Worm (Caenorhabditis elegans): ENCODE results near the gene col-139.

The col-139 gene

DNA sequence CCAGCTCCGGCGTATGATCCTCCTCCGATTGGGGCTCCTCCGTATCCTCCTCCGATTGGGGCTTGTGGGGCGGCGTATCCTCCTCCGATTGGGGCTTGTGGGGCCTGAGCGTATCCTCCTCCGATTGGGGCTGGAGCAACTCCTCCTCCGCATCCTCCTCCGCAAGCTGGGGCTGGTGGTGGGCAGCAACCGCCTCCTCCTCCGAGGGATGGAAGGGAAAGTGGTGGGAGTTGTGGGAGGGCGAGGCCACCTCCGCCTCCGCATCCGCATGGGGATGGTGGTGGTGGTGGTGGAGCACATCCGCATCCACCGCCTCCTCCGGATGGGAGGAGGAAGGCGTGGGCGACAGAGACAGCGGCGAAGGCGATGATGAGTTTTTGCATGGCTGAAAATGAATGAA, 5.9 kb downstream of the col-139 start, which contains the start of gene F41F3.3:
Gene F41F3.3, minus strand, starts transcription at position 383 of the 400 bp plus-strand sequence.
- TF ChIP-seq aly-2 (tag; optimal IDR thresholded peaks at IDR 0.05) (no peak), Y55F3AM.14 (GFP tag; optimal IDR thresholded peaks at IDR 0.05) (peak; percentile 80), nhr-10 (tag; optimal IDR thresholded peaks at IDR 0.05) (no peak), F13H6.1 (tag; optimal IDR thresholded peaks at IDR 0.05) (peak; percentile 29), ama-1 (optimal IDR thresholded peaks at IDR 0.05) (peak; percentile 74)

DNA sequence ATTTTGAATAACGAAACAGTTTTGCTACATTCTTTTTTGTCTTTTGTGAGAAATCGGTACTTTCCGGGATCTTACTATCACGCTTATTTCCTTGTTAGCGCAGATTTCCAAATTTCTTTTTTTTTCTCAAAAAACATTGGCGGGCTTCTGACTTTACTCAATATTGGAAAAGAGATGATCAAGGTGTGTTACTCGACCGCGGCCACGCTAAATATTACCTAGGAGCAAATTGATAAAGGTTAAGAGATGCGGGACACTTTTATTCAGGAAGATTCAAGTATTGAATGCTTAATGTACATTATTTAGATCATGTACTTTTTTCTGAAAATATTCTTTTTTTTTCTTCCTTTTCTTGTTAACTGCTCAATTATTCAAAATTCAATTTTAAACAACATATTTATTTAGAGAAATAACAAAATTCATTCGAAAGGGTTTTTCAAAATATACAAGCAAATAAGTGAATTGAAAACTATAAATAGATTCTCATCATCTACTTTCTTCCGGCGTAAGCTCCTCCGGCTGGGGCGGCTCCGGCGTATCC, 6.4 kb downstream of the col-139 start:
- TF ChIP-seq elt-3 (tag; optimal IDR thresholded peaks at IDR 0.05) (no peak), nhr-21 (tag; optimal IDR thresholded peaks at IDR 0.05) (peak; percentile 19), Y55F3AM.14 (GFP tag; optimal IDR thresholded peaks at IDR 0.05) (peak; percentile 47), crh-2 (tag; optimal IDR thresholded peaks at IDR 0.05) (no peak), nhr-77 (tag; optimal IDR thresholded peaks at IDR 0.05) (no peak), unc-55 (GFP tag; optimal IDR thresholded peaks at IDR 0.05) (no peak), skn-1 (tag; optimal IDR thresholded peaks at IDR 0.05) (no peak), ama-1 (optimal IDR thresholded peaks at IDR 0.05) (peak; percentile 79), nhr-11 (tag; optimal IDR thresholded peaks at IDR 0.05) (peak; percentile 17), nhr-237 (tag; optimal IDR thresholded peaks at IDR 0.05) (no peak), nhr-25 (tag; optimal IDR thresholded peaks at IDR 0.05) (peak; percentile 63), ztf-1 (GFP tag; conservative IDR thresholded peaks at IDR 0.05) (no peak), sem-4 (tag; optimal IDR thresholded peaks at IDR 0.05) (peak; percentile 26), sma-9 (GFP tag; optimal IDR thresholded peaks at IDR 0.05) (no peak), sma-9 (tag; optimal IDR thresholded peaks at IDR 0.05) (no peak)

ce11 chrV:4642691-4643090, 11.1 kb downstream of the col-139 start, which contains the start of gene soc-1:
soc-1 (plus strand) TSS chrV:4642952.
- TF ChIP-seq nhr-129 (tag; optimal IDR thresholded peaks at IDR 0.05) (peak; percentile 69), R02D3.7 (tag; optimal IDR thresholded peaks at IDR 0.05) (no peak)

DNA sequence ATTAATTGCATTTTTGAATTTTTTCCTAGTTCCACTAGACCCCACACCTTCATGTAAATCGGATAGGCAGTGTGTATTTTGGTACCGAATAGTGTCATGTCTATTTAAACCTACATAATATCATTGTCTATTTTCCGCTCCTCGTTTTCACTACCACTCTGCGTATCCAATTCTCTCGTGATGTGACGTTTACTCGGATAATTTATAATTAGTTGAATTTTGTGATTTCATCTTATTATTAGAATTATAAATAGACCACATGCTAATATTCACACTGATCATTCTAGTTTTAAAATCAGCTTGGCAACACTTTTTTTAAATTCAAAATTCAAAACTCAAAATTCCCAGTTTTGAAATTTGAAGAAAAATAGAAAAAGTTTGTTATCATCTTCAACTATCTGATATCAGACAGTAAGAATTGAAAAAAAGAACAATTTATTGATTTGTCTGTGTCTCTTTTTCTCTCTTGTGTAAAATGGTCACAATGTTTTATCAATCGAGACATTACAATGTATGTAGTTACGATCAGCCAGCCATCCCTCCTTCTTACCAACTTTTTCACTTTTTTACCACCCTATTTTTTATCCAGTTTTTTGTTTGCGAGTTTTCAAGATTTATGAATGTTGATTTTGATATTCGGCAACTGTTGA, 13.1 kb downstream of the col-139 start:
- TF ChIP-seq fos-1 (tag; optimal IDR thresholded peaks at IDR 0.05) = peak; percentile 52
- no peak for TF ChIP-seq unc-55 (GFP tag; optimal IDR thresholded peaks at IDR 0.05)
- TF ChIP-seq nhr-25 (tag; optimal IDR thresholded peaks at IDR 0.05) = peak; percentile 23

- TF ChIP-seq mab-5 (tag; optimal IDR thresholded peaks at IDR 0.05) = no peak
- TF ChIP-seq lin-11 (tag; optimal IDR thresholded peaks at IDR 0.05) = no peak
- TF ChIP-seq nhr-12 (tag; optimal IDR thresholded peaks at IDR 0.05) = no peak
- TF ChIP-seq sma-9 (GFP tag; optimal IDR thresholded peaks at IDR 0.05) = no peak
- no peak for TF ChIP-seq sma-9 (tag; optimal IDR thresholded peaks at IDR 0.05)
- TF ChIP-seq nhr-129 (tag; optimal IDR thresholded peaks at IDR 0.05) = no peak
- no peak for TF ChIP-seq lin-39 (tag; optimal IDR thresholded peaks at IDR 0.05)
- TF ChIP-seq nhr-10 (tag; optimal IDR thresholded peaks at IDR 0.05) = no peak
- no peak for TF ChIP-seq sem-4 (tag; optimal IDR thresholded peaks at IDR 0.05)
- no peak for TF ChIP-seq zag-1 (tag; optimal IDR thresholded peaks at IDR 0.05)
- no peak for TF ChIP-seq elt-1 (tag; optimal IDR thresholded peaks at IDR 0.05)
- TF ChIP-seq gmeb-1 (tag; optimal IDR thresholded peaks at IDR 0.05) = no peak
- TF ChIP-seq R02D3.7 (tag; optimal IDR thresholded peaks at IDR 0.05) = no peak
- no peak for TF ChIP-seq mdl-1 (tag; optimal IDR thresholded peaks at IDR 0.05)
- TF ChIP-seq egl-27 (tag; optimal IDR thresholded peaks at IDR 0.05) = no peak
Measured at ce11 chrV:4637153-4637552, 16.6 kb downstream of the col-139 start.

DNA sequence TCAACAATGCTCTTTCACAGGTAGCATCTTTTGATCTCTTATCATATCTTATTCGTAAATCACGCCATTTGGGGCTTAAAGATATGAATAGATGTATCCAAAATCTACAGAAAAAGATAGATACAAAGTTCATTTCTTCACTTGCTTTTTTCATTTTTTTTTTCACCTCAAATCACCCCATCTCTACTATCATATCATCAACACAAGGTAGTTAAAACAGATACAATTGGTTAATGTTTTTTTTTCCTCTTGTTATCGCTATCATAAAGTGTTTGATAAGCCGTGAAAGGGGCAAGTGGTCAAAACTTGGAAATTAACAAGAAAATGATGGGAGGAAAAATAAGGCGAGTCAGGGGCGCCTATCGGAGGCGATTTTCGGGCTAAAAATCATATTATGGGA, 23.5 kb downstream of the col-139 start:
- no peak for TF ChIP-seq ztf-11 (tag; optimal IDR thresholded peaks at IDR 0.05)
- peak; percentile 64 for TF ChIP-seq fos-1 (tag; optimal IDR thresholded peaks at IDR 0.05)
- no peak for TF ChIP-seq ceh-16 (tag; optimal IDR thresholded peaks at IDR 0.05)
- no peak for TF ChIP-seq unc-62 (GFP tag; optimal IDR thresholded peaks at IDR 0.05)
- TF ChIP-seq gmeb-1 (tag; optimal IDR thresholded peaks at IDR 0.05) = no peak
- TF ChIP-seq nhr-21 (tag; optimal IDR thresholded peaks at IDR 0.05) = no peak

Measured in whole organism, L2 larva.